Fruit fly (Drosophila melanogaster): ENCODE measurements around the gene msl-1.
A peak's percentile ranks its signal among the peaks of the same experiment; 100 is the strongest.

Gene msl-1

dm6 chr2L:18694724-18695105 is 6.1 kb upstream of the msl-1 start (continued):
- TF ChIP-seq NFAT (GFP tag; IDR thresholded peaks at IDR 0.05) (no peak), org-1 (GFP tag; optimal IDR thresholded peaks at IDR 0.05) (no peak), Blimp-1 (GFP tag; optimal IDR thresholded peaks at IDR 0.05) (no peak), gfzf (GFP tag; optimal IDR thresholded peaks at IDR 0.05) (no peak), hkb (optimal IDR thresholded peaks at IDR 0.05) (no peak), hkb (GFP tag; IDR thresholded peaks at IDR 0.05) (peak; percentile 63), cato (GFP tag; optimal IDR thresholded peaks at IDR 0.05; ENCODE audit: borderline replicate concordance) (no peak), CG30403 (GFP tag; optimal IDR thresholded peaks at IDR 0.05) (peak; percentile 3), hb (GFP tag; IDR thresholded peaks at IDR 0.05; ENCODE audit: partially characterized antibody) (no peak), cg (GFP tag; optimal IDR thresholded peaks at IDR 0.05) (no peak), MTF-1 (GFP tag; optimal IDR thresholded peaks at IDR 0.05; ENCODE audit: borderline replicate concordance) (no peak), CG10366 (GFP tag; IDR thresholded peaks at IDR 0.05) (no peak; the same call in 1 of the 2 replicates), CG1647 (GFP tag; optimal IDR thresholded peaks at IDR 0.05) (no peak), lab (GFP tag; optimal IDR thresholded peaks at IDR 0.05) (peak; percentile 19), zen2 (GFP tag; IDR thresholded peaks at IDR 0.05; ENCODE audit: partially characterized antibody) (no peak), Atf6 (GFP tag; IDR thresholded peaks at IDR 0.05) (peak; percentile 56), CG14860 (GFP tag; IDR thresholded peaks at IDR 0.05; ENCODE audit: partially characterized antibody) (no peak), PHDP (tag; optimal IDR thresholded peaks at IDR 0.05) (peak; percentile 51), CG13287 (GFP tag; IDR thresholded peaks at IDR 0.05; ENCODE audit: partially characterized antibody) (no peak), CG17186 (GFP tag; optimal IDR thresholded peaks at IDR 0.05) (no peak), Chrac-16 (GFP tag; optimal IDR thresholded peaks at IDR 0.05) (no peak), CG12219 (GFP tag; optimal IDR thresholded peaks at IDR 0.05) (peak; percentile 10), lov (optimal IDR thresholded peaks at IDR 0.05) (no peak), lov (GFP tag; IDR thresholded peaks at IDR 0.05) (no peak), amos (GFP tag; IDR thresholded peaks at IDR 0.05; ENCODE audit: partially characterized antibody) (no peak), CG3163 (GFP tag; optimal IDR thresholded peaks at IDR 0.05) (no peak), tx (GFP tag; optimal IDR thresholded peaks at IDR 0.05) (no peak), ato (GFP tag; IDR thresholded peaks at IDR 0.05; ENCODE audit: partially characterized antibody) (no peak), CG9215 (GFP tag; IDR thresholded peaks at IDR 0.05) (no peak)

DNA sequence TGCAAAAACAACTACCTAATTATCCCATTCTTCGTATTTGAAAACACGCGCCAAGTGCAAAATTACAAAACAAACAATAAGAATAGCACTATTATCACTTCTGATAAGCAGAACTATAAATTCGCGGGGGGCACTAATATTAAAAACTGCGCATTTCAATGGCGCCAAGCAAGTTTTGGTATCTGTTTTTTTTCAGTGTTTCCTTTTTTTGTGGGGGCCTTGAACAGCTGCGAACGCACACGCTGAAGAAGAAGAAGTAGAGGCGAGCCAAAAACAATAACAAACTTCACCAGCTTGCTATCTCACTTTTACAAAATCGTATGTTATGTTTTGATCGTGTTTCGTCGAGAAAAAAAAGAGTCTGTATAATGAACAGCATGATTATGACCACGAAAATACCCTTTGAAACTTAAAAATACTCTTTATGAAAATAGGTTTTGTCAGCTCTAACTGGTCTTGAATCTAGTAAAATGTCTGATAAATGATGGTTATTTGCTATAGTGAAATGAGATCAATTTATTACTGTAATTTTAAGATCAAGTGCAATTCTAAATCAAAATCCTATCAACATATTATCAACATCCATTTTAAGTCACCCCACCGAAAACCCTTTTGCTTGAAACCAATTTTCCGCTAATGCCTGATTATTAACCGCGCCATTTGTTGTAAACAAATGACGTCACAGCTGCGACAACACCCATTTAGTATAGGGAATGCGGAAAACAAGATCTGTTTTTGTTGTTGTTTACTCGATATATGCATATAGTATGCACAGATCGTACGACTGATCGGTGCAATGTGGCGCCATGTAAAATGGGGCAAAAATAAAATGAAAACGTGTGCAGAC is 5.5 kb upstream of the msl-1 start:
- TF ChIP-seq br (optimal IDR thresholded peaks at IDR 0.05) (no peak), hkb (optimal IDR thresholded peaks at IDR 0.05) (no peak), hkb (GFP tag; IDR thresholded peaks at IDR 0.05) (peak; percentile 67), vfl (GFP tag; optimal IDR thresholded peaks at IDR 0.05) (peak; percentile 1), sens-2 (GFP tag; IDR thresholded peaks at IDR 0.05) (no peak), CG8359 (GFP tag; optimal IDR thresholded peaks at IDR 0.05; ENCODE audit: borderline replicate concordance) (no peak), CG1603 (tag; optimal IDR thresholded peaks at IDR 0.05) (peak; percentile 59), CG3065 (GFP tag; optimal IDR thresholded peaks at IDR 0.05) (no peak), Chrac-16 (GFP tag; optimal IDR thresholded peaks at IDR 0.05) (peak; percentile 67), NC2α (GFP tag; optimal IDR thresholded peaks at IDR 0.05) (peak; percentile 17), CG11696 (GFP tag; IDR thresholded peaks at IDR 0.05) (peak; percentile 46; the same call in 1 of the 2 replicates), stc (GFP tag; IDR thresholded peaks at IDR 0.05) (peak; percentile 33), CG18011 (GFP tag; optimal IDR thresholded peaks at IDR 0.05) (peak; percentile 44), CG13775 (GFP tag; optimal IDR thresholded peaks at IDR 0.05) (peak; percentile 55), abd-A (tag; optimal IDR thresholded peaks at IDR 0.05) (no peak), CG2712 (tag; optimal IDR thresholded peaks at IDR 0.05) (peak; percentile 56), Dad (GFP tag; optimal IDR thresholded peaks at IDR 0.05) (peak; percentile 49), CG12942 (GFP tag; optimal IDR thresholded peaks at IDR 0.05) (peak; percentile 31), CG1647 (GFP tag; optimal IDR thresholded peaks at IDR 0.05) (peak; percentile 58), Dfd (GFP tag; optimal IDR thresholded peaks at IDR 0.05) (no peak), lab (GFP tag; optimal IDR thresholded peaks at IDR 0.05) (peak; percentile 81), Elba2 (GFP tag; optimal IDR thresholded peaks at IDR 0.05) (peak; percentile 72), sens (GFP tag) (peak; percentile 93), HmgZ (tag; optimal IDR thresholded peaks at IDR 0.05) (peak; percentile 53), dan (GFP tag; IDR thresholded peaks at IDR 0.05) (no peak)
